Worm (Caenorhabditis elegans) whole organism, young adult: ENCODE data around the gene B0416.7.

Source experiments
- B0336.3 ChIP-seq: fragments of 200-800 bp; sonication (Bioruptor generic); IDR thresholded peaks from 2 replicates; pipeline ENCODE4 v1.3.6; 2022; ENCODE audit warnings: missing genetic modification characterization, missing compliant biosample characterization
- C17E4.6 ChIP-seq: fragments of 200-800 bp; sonication (Bioruptor generic); IDR thresholded peaks from 2 replicates; pipeline ENCODE4 v1.3.6; 2022; ENCODE audit warnings: missing genetic modification reagents, missing genetic modification characterization, missing compliant biosample characterization
- F10E7.11 ChIP-seq: sonication (generic microtip); optimal IDR thresholded peaks from 2 replicates; lab custom pipeline; 2017; ENCODE audit warnings: mild to moderate bottlenecking, missing genetic modification characterization, moderate library complexity, missing compliant biosample characterization
- F37B4.10 ChIP-seq: fragments of 200-800 bp; sonication (Bioruptor generic); IDR thresholded peaks from 2 replicates; pipeline ENCODE4 v1.3.6; 2022; ENCODE audit warnings: missing genetic modification characterization, missing compliant biosample characterization
- F52B5.7 ChIP-seq: sonication (generic microtip); optimal IDR thresholded peaks from 2 replicates; lab custom pipeline; 2016; ENCODE audit warnings: mild to moderate bottlenecking, missing genetic modification characterization, missing compliant biosample characterization
- F57A8.1 ChIP-seq: fragments of 200-800 bp; sonication (Bioruptor generic); optimal IDR thresholded peaks from 2 replicates; lab custom pipeline; 2018; ENCODE audit warnings: mild to moderate bottlenecking, missing genetic modification characterization, moderate library complexity, missing compliant biosample characterization
- F57C9.4 ChIP-seq: sonication (generic microtip); optimal IDR thresholded peaks from 2 replicates; lab custom pipeline; 2017; ENCODE audit warnings: mild to moderate bottlenecking, missing genetic modification characterization, missing compliant biosample characterization
- K11D2.4 ChIP-seq: fragments of 200-800 bp; sonication (Bioruptor generic); IDR thresholded peaks from 2 replicates; pipeline ENCODE4 v1.3.6; 2022; ENCODE audit warnings: missing genetic modification reagents, missing genetic modification characterization, missing compliant biosample characterization
- K12H6.12 ChIP-seq: fragments of 200-800 bp; sonication (Bioruptor generic); optimal IDR thresholded peaks from 2 replicates; lab custom pipeline; 2018; ENCODE audit warnings: mild to moderate bottlenecking, missing genetic modification characterization, missing compliant biosample characterization
- Y53G8AR.9 ChIP-seq: fragments of 200-800 bp; sonication (Bioruptor generic); conservative IDR thresholded peaks from 2 replicates; pipeline ENCODE4 v1.3.6; 2022; ENCODE audit warnings: missing genetic modification reagents, missing genetic modification characterization, missing compliant biosample characterization
- aptf-2 ChIP-seq: fragments of 200-800 bp; sonication (Bioruptor generic); conservative IDR thresholded peaks from 2 replicates; pipeline ENCODE4 v1.3.6; 2022; ENCODE audit warnings: missing genetic modification reagents, missing genetic modification characterization, missing compliant biosample characterization
- attf-3 ChIP-seq: fragments of 200-800 bp; sonication (Bioruptor generic); conservative IDR thresholded peaks from 2 replicates; pipeline ENCODE4 v1.3.6; 2022; ENCODE audit warnings: missing genetic modification reagents, missing genetic modification characterization, missing compliant biosample characterization
- attf-5 ChIP-seq: fragments of 200-800 bp; sonication (Bioruptor generic); optimal IDR thresholded peaks from 2 replicates; lab custom pipeline; 2018; ENCODE audit warnings: mild to moderate bottlenecking, missing genetic modification characterization, missing compliant biosample characterization
- cebp-1 ChIP-seq, 2 experiments: fragments of 200-800 bp in 1 of 2; sonication (Bioruptor generic) in 1 of 2; sonication (generic microtip) in 1 of 2; IDR thresholded peaks in 1 of 2; optimal IDR thresholded peaks in 1 of 2; 2 replicates each; pipeline versions ENCODE4 v1.3.6 to Lab custom; 2017 to 2022; ENCODE audit warnings: missing compliant biosample characterization in 2 of 2, missing genetic modification characterization in 2 of 2, mild to moderate bottlenecking in 1 of 2, missing genetic modification reagents in 1 of 2, moderate library complexity in 1 of 2
- ceh-100 ChIP-seq: fragments of 200-800 bp; sonication (Bioruptor generic); IDR thresholded peaks from 2 replicates; pipeline ENCODE4 v1.3.6; 2022; ENCODE audit warnings: missing genetic modification reagents, missing genetic modification characterization, missing compliant biosample characterization
- ceh-27 ChIP-seq: fragments of 200-800 bp; sonication (Bioruptor generic); optimal IDR thresholded peaks from 2 replicates; lab custom pipeline; 2018; ENCODE audit warnings: mild to moderate bottlenecking, missing genetic modification characterization, moderate library complexity, missing compliant biosample characterization
- chd-7 ChIP-seq: sonication (generic microtip); optimal IDR thresholded peaks from 2 replicates; lab custom pipeline; 2016; ENCODE audit warnings: mild to moderate bottlenecking, missing genetic modification characterization, moderate library complexity, missing compliant biosample characterization
- dox-1 ChIP-seq: fragments of 200-800 bp; sonication (Bioruptor generic); IDR thresholded peaks from 2 replicates; pipeline ENCODE4 v1.3.6; 2022; ENCODE audit warnings: missing genetic modification reagents, missing genetic modification characterization, missing compliant biosample characterization
- dpff-1 ChIP-seq: sonication (generic microtip); optimal IDR thresholded peaks from 2 replicates; lab custom pipeline; 2017; ENCODE audit warnings: mild to moderate bottlenecking, missing genetic modification characterization, missing compliant biosample characterization
- efl-1 ChIP-seq: fragments of 150-350 bp; optimal IDR thresholded peaks from 2 replicates; lab custom pipeline; 2014; ENCODE audit warnings: missing biosample characterization, missing genetic modification reagents, missing genetic modification characterization
- ekl-4 ChIP-seq: fragments of 200-800 bp; sonication (Bioruptor generic); IDR thresholded peaks from 2 replicates; pipeline ENCODE4 v1.3.6; 2022; ENCODE audit warnings: missing genetic modification reagents, missing genetic modification characterization, missing compliant biosample characterization
- fkh-3 ChIP-seq: sonication (generic microtip); optimal IDR thresholded peaks from 2 replicates; lab custom pipeline; 2016; ENCODE audit warnings: mild to moderate bottlenecking, missing genetic modification characterization, missing compliant biosample characterization
- him-1 ChIP-seq: sonication (generic microtip); optimal IDR thresholded peaks from 2 replicates; lab custom pipeline; 2016; ENCODE audit warnings: missing genotype, missing genetic modification reagents, missing genetic modification characterization, missing compliant biosample characterization
- hlh-12 ChIP-seq: sonication (generic microtip); optimal IDR thresholded peaks from 2 replicates; lab custom pipeline; 2016; ENCODE audit warnings: missing genetic modification characterization, missing compliant biosample characterization
- hlh-26 ChIP-seq: fragments of 200-800 bp; sonication (Bioruptor generic); conservative IDR thresholded peaks from 2 replicates; pipeline ENCODE4 v1.3.6; 2022; ENCODE audit warnings: missing genetic modification reagents, missing genetic modification characterization, missing compliant biosample characterization
- hrde-1 ChIP-seq: sonication (generic microtip); optimal IDR thresholded peaks from 2 replicates; lab custom pipeline; 2016; ENCODE audit warnings: missing genetic modification characterization, mild to moderate bottlenecking, missing compliant biosample characterization, moderate library complexity, missing genotype, missing genetic modification reagents, borderline replicate concordance
- lag-1 ChIP-seq: fragments of 200-800 bp; sonication (Bioruptor generic); IDR thresholded peaks from 2 replicates; pipeline ENCODE4 v1.3.6; 2022; ENCODE audit warnings: missing genetic modification reagents, missing genetic modification characterization, missing compliant biosample characterization
- lin-26 ChIP-seq: fragments of 200-800 bp; sonication (Bioruptor generic); IDR thresholded peaks from 2 replicates; pipeline ENCODE4 v1.3.6; 2022; ENCODE audit warnings: missing genetic modification reagents, missing genetic modification characterization, missing compliant biosample characterization
- lin-35 ChIP-seq, 3 experiments: fragments of 150-350 bp in 2 of 3; sonication (generic microtip) in 1 of 3; optimal IDR thresholded peaks; 2 replicates each; lab custom pipeline; 2014 to 2018; ENCODE audit warnings: missing biosample characterization in 3 of 3, missing genetic modification characterization in 3 of 3, missing genetic modification reagents in 3 of 3
- lin-40 ChIP-seq: sonication (generic microtip); optimal IDR thresholded peaks from 2 replicates; lab custom pipeline; 2016; ENCODE audit warnings: missing genetic modification characterization, mild to moderate bottlenecking, missing compliant biosample characterization, missing genotype, missing genetic modification reagents
- lin-54 ChIP-seq: fragments of 200-800 bp; sonication (Bioruptor generic); optimal IDR thresholded peaks from 2 replicates; lab custom pipeline; 2018; ENCODE audit warnings: mild to moderate bottlenecking, missing genetic modification characterization, missing compliant biosample characterization
- lsl-1 ChIP-seq: fragments of 200-800 bp; sonication (Bioruptor generic); optimal IDR thresholded peaks from 2 replicates; lab custom pipeline; 2018; ENCODE audit warnings: mild to moderate bottlenecking, missing genetic modification characterization, moderate library complexity, missing compliant biosample characterization
- madf-10 ChIP-seq: sonication (generic microtip); optimal IDR thresholded peaks from 2 replicates; lab custom pipeline; 2016; ENCODE audit warnings: mild to moderate bottlenecking, missing genetic modification characterization, missing compliant biosample characterization
- madf-8 ChIP-seq: fragments of 200-800 bp; sonication (Bioruptor generic); conservative IDR thresholded peaks from 2 replicates; pipeline ENCODE4 v1.3.6; 2022; ENCODE audit warnings: missing genetic modification reagents, missing genetic modification characterization, missing compliant biosample characterization
- mel-28 ChIP-seq: sonication (generic microtip); optimal IDR thresholded peaks from 2 replicates; lab custom pipeline; 2016; ENCODE audit warnings: borderline replicate concordance, mild to moderate bottlenecking, missing genetic modification characterization, missing compliant biosample characterization
- nhr-90 ChIP-seq: sonication (generic microtip); optimal IDR thresholded peaks from 2 replicates; lab custom pipeline; 2016; ENCODE audit warnings: missing genotype, mild to moderate bottlenecking, missing genetic modification characterization, missing compliant biosample characterization
- snpc-3.4 ChIP-seq: sonication (generic microtip); optimal IDR thresholded peaks from 2 replicates; lab custom pipeline; 2017; ENCODE audit warnings: missing genetic modification characterization, mild to moderate bottlenecking, missing compliant biosample characterization, antibody characterized with exemption, moderate library complexity, missing genotype, missing genetic modification reagents
- sptf-2 ChIP-seq: fragments of 200-800 bp; sonication (Bioruptor generic); optimal IDR thresholded peaks from 2 replicates; lab custom pipeline; 2018; ENCODE audit warnings: mild to moderate bottlenecking, missing genetic modification characterization, missing compliant biosample characterization
- tbp1 ChIP-seq: fragments of 200-800 bp; sonication (Bioruptor generic); optimal IDR thresholded peaks from 2 replicates; lab custom pipeline; 2018; ENCODE audit warnings: mild to moderate bottlenecking, missing genetic modification characterization, missing compliant biosample characterization
- unc-130 ChIP-seq: sonication (generic microtip); optimal IDR thresholded peaks from 2 replicates; lab custom pipeline; 2016; ENCODE audit warnings: missing genetic modification reagents, missing genetic modification characterization, missing compliant biosample characterization
- unc-62 ChIP-seq: fragments of 150-350 bp; optimal IDR thresholded peaks from 2 replicates; lab custom pipeline; 2014; ENCODE audit warnings: missing biosample characterization, missing genetic modification reagents, missing genetic modification characterization
- zim-3 ChIP-seq: sonication (generic microtip); optimal IDR thresholded peaks from 2 replicates; lab custom pipeline; 2017; ENCODE audit warnings: mild to moderate bottlenecking, missing genetic modification characterization, moderate library complexity, missing compliant biosample characterization
- ztf-18 ChIP-seq: sonication (generic microtip); optimal IDR thresholded peaks from 2 replicates; lab custom pipeline; 2016; ENCODE audit warnings: missing genotype, mild to moderate bottlenecking, missing genetic modification characterization, missing compliant biosample characterization
- ztf-6 ChIP-seq: fragments of 200-800 bp; sonication (Bioruptor generic); IDR thresholded peaks from 2 replicates; pipeline ENCODE4 v1.3.6; 2022; ENCODE audit warnings: missing genetic modification reagents, missing genetic modification characterization, missing compliant biosample characterization

Gene B0416.7

ce11 chrX:9297834-9298233 is at the start of gene B0416.7:
TSS of gene B0416.7 (minus strand) at chrX:9297934.
- TF ChIP-seq dpff-1 (tag; lab: Kevin White, UChicago) = no peak
- no peak for TF ChIP-seq hrde-1 (tag; lab: Kevin White, UChicago)
- no peak for TF ChIP-seq F52B5.7 (tag; lab: Kevin White, UChicago)
- peak; percentile 16 for TF ChIP-seq ceh-27
- no peak for TF ChIP-seq ceh-100 (GFP tag; lab: Robert Waterston, UW)

- no peak for TF ChIP-seq lag-1 (GFP tag; lab: Robert Waterston, UW)
- no peak for TF ChIP-seq lin-35 (GFP tag; optimal IDR thresholded peaks at IDR 0.05; lab: Kevin White, UChicago)
- TF ChIP-seq ztf-18 (tag; lab: Kevin White, UChicago) = no peak
- no peak for TF ChIP-seq attf-5
- no peak for TF ChIP-seq aptf-2 (GFP tag; lab: Robert Waterston, UW)
- no peak for TF ChIP-seq Y53G8AR.9 (GFP tag; lab: Robert Waterston, UW)
- no peak for TF ChIP-seq ztf-6
- TF ChIP-seq F57A8.1 (GFP tag; lab: Kevin White, UChicago) = no peak
- no peak for TF ChIP-seq F37B4.10 (GFP tag; lab: Robert Waterston, UW)
These were observed 40.6 kb upstream of the B0416.7 start, which contains the start of gene apa-2 for ce11 chrX:9338375-9338774. TSS of gene apa-2 (plus strand) at chrX:9338675.

- TF ChIP-seq lin-26 (no peak), him-1 (tag; lab: Kevin White, UChicago) (no peak), hlh-26 (GFP tag; lab: Robert Waterston, UW) (no peak), F52B5.7 (tag; lab: Kevin White, UChicago) (no peak), F57C9.4 (tag; lab: Kevin White, UChicago) (no peak), B0336.3 (GFP tag; lab: Robert Waterston, UW) (no peak), madf-8 (GFP tag; lab: Robert Waterston, UW) (no peak), snpc-3.4 (tag; lab: Kevin White, UChicago) (no peak), dpff-1 (tag; lab: Kevin White, UChicago) (no peak), efl-1 (GFP tag; lab: Kevin White, UChicago) (no peak), lin-40 (peak; percentile 70), fkh-3 (tag; lab: Kevin White, UChicago) (no peak), K11D2.4 (GFP tag; lab: Robert Waterston, UW) (peak; percentile 61), ceh-100 (GFP tag; lab: Robert Waterston, UW) (no peak), zim-3 (tag; lab: Kevin White, UChicago) (no peak), madf-10 (tag; lab: Kevin White, UChicago) (peak; percentile 38), unc-130 (no peak), dox-1 (GFP tag; lab: Robert Waterston, UW) (no peak), cebp-1 (GFP tag; IDR thresholded peaks at IDR 0.05; lab: Robert Waterston, UW) (no peak), cebp-1 (tag; optimal IDR thresholded peaks at IDR 0.05; lab: Kevin White, UChicago) (no peak), hrde-1 (tag; lab: Kevin White, UChicago) (no peak), lin-54 (GFP tag; lab: Kevin White, UChicago) (no peak), F10E7.11 (no peak), K12H6.12 (peak; percentile 53), ekl-4 (peak; percentile 36; the same call in 1 of the 2 replicates), unc-62 (GFP tag; lab: Kevin White, UChicago) (no peak), C17E4.6 (GFP tag; lab: Robert Waterston, UW) (no peak), lsl-1 (GFP tag; lab: Kevin White, UChicago) (no peak), tbp1 (GFP tag; lab: Kevin White, UChicago) (no peak), nhr-90 (tag; lab: Kevin White, UChicago) (no peak), hlh-12 (tag; lab: Kevin White, UChicago) (no peak), sptf-2 (GFP tag; lab: Kevin White, UChicago) (no peak), lag-1 (GFP tag; lab: Robert Waterston, UW) (0 out of 2 replicates have a peak, but pooled peaks have one; percentile 49), mel-28 (tag; lab: Kevin White, UChicago) (no peak), chd-7 (peak; percentile 24), attf-3 (GFP tag; lab: Robert Waterston, UW) (no peak), ceh-27 (peak; percentile 73)
These were observed 40.1 kb upstream of the B0416.7 start for ce11 chrX:9337832-9338231.
